Worm (Caenorhabditis elegans) whole organism, early embryonic: Measurements from ENCODE around the gene ttr-24.

Experiments used
- sea-1 ChIP-seq: fragments of 200-800 bp; sonication (Bioruptor generic); conservative IDR thresholded peaks from 2 replicates; pipeline ENCODE4 v1.3.6; 2022; ENCODE audit warnings: missing genetic modification characterization, missing compliant biosample characterization
- tbx-37 ChIP-seq: fragments of 200-800 bp; sonication (Bioruptor generic); conservative IDR thresholded peaks from 2 replicates; pipeline ENCODE4 v1.3.6; 2022; ENCODE audit warnings: missing genetic modification reagents, missing genetic modification characterization, missing compliant biosample characterization

- TF ChIP-seq sea-1 (GFP tag; lab: Robert Waterston, UW) (no peak), tbx-37 (GFP tag; lab: Robert Waterston, UW) (no peak)
Measured at ce11 chrV:18592448-18592847, 36.0 kb upstream of the ttr-24 start, which contains the start of gene grdn-1.
